Worm (Caenorhabditis elegans): Measurements from ENCODE around the gene obr-3.
A peak's percentile ranks its signal among the peaks of the same experiment; 100 is the strongest.

Gene obr-3

ce11 chrX:13790532-13790931, 19.1 kb downstream of the obr-3 start, which contains the start of gene ZK1086.3:
TSS of gene ZK1086.3 (plus strand) at chrX:13790832.
- no peak for TF ChIP-seq elt-2 (tag; optimal IDR thresholded peaks at IDR 0.05)
- TF ChIP-seq nhr-11 (tag; optimal IDR thresholded peaks at IDR 0.05), result no peak
- TF ChIP-seq xbp-1 (tag; optimal IDR thresholded peaks at IDR 0.05), result no peak
- TF ChIP-seq ets-5 (GFP tag; IDR thresholded peaks at IDR 0.05), result no peak
- TF ChIP-seq unc-62 (GFP tag; optimal IDR thresholded peaks at IDR 0.05), result no peak
- no peak for TF ChIP-seq unc-130 (tag; optimal IDR thresholded peaks at IDR 0.05)
- no peak for TF ChIP-seq sup-37 (GFP tag; optimal IDR thresholded peaks at IDR 0.05)

- no peak for TF ChIP-seq lin-39 (tag; optimal IDR thresholded peaks at IDR 0.05)
- TF ChIP-seq ama-1 (optimal IDR thresholded peaks at IDR 0.05), result no peak
- TF ChIP-seq egl-27 (tag; optimal IDR thresholded peaks at IDR 0.05), result no peak
- no peak for TF ChIP-seq hlh-17 (GFP tag; optimal IDR thresholded peaks at IDR 0.05; ENCODE audit: borderline replicate concordance)
- TF ChIP-seq snu-23 (GFP tag; optimal IDR thresholded peaks at IDR 0.05), result no peak
- no peak for TF ChIP-seq unc-98 (GFP tag; IDR thresholded peaks at IDR 0.05)
- TF ChIP-seq lir-3 (tag; optimal IDR thresholded peaks at IDR 0.05; ENCODE audit: poor library complexity), result no peak
- TF ChIP-seq pqm-1 (tag; optimal IDR thresholded peaks at IDR 0.05), result no peak
- no peak for TF ChIP-seq fos-1 (tag; optimal IDR thresholded peaks at IDR 0.05)
- no peak for TF ChIP-seq zag-1 (tag; optimal IDR thresholded peaks at IDR 0.05)
- TF ChIP-seq sptf-1 (tag; optimal IDR thresholded peaks at IDR 0.05), result no peak
- TF ChIP-seq blmp-1 (tag; optimal IDR thresholded peaks at IDR 0.05), result no peak
- no peak for TF ChIP-seq ztf-11 (tag; optimal IDR thresholded peaks at IDR 0.05)
- no peak for TF ChIP-seq nhr-237 (tag; optimal IDR thresholded peaks at IDR 0.05)
- TF ChIP-seq swsn-7 (tag; optimal IDR thresholded peaks at IDR 0.05), result no peak
These were observed 24.4 kb downstream of the obr-3 start, which contains the start of gene F55F3.4 for ce11 chrX:13785268-13785667. TSS of gene F55F3.4 (plus strand) at chrX:13785568.

ce11 chrX:13782074-13782462, 27.6 kb downstream of the obr-3 start:
- TF ChIP-seq nhr-85 (tag), result no peak
- TF ChIP-seq nhr-19 (GFP tag; conservative IDR thresholded peaks at IDR 0.05), result peak; percentile 42
- no peak for TF ChIP-seq lin-39 (tag; optimal IDR thresholded peaks at IDR 0.05)
- peak in 1 of 2 experiments; percentile 23 for TF ChIP-seq lin-35 (GFP tag; optimal IDR thresholded peaks at IDR 0.05)
- no peak for TF ChIP-seq unc-130 (tag; optimal IDR thresholded peaks at IDR 0.05)
- TF ChIP-seq efl-1 (optimal IDR thresholded peaks at IDR 0.05), result no peak
- peak in 1 of 2 experiments; percentile 89 for TF ChIP-seq efl-1 (GFP tag; optimal IDR thresholded peaks at IDR 0.05 in 1 of 2)
- peak; percentile 38 for TF ChIP-seq elt-2 (tag; optimal IDR thresholded peaks at IDR 0.05)
- TF ChIP-seq elt-3 (tag; optimal IDR thresholded peaks at IDR 0.05), result peak in 1 of 6 experiments; percentile 30
- TF ChIP-seq nhr-20 (tag; optimal IDR thresholded peaks at IDR 0.05), result peak; percentile 43
- TF ChIP-seq nhr-71 (tag; optimal IDR thresholded peaks at IDR 0.05), result peak; percentile 15
- TF ChIP-seq rnt-1 (tag; optimal IDR thresholded peaks at IDR 0.05), result peak; percentile 37
- no peak for TF ChIP-seq pqm-1 (tag; optimal IDR thresholded peaks at IDR 0.05)
- no peak for TF ChIP-seq nhr-77 (tag; optimal IDR thresholded peaks at IDR 0.05)
- peak; percentile 50 for TF ChIP-seq nhr-90 (tag; optimal IDR thresholded peaks at IDR 0.05; ENCODE audit: poor library complexity)

ce11 chrX:13781445-13782073, 28.1 kb downstream of the obr-3 start:
- peak; percentile 19 for TF ChIP-seq sup-37 (GFP tag; optimal IDR thresholded peaks at IDR 0.05)
- TF ChIP-seq lir-3 (tag; optimal IDR thresholded peaks at IDR 0.05; ENCODE audit: poor library complexity), result peak; percentile 34
- no peak for TF ChIP-seq hlh-17 (GFP tag; optimal IDR thresholded peaks at IDR 0.05; ENCODE audit: borderline replicate concordance)
- TF ChIP-seq lin-14 (GFP tag; optimal IDR thresholded peaks at IDR 0.05), result peak; percentile 32
- no peak for TF ChIP-seq nhr-84 (tag; optimal IDR thresholded peaks at IDR 0.05)
- peak; percentile 58 for TF ChIP-seq rnt-1 (tag; optimal IDR thresholded peaks at IDR 0.05)
- TF ChIP-seq tbx-2 (tag; optimal IDR thresholded peaks at IDR 0.05), result peak; percentile 32
- TF ChIP-seq C04F5.9 (tag; optimal IDR thresholded peaks at IDR 0.05), result no peak
- TF ChIP-seq nhr-19 (GFP tag; conservative IDR thresholded peaks at IDR 0.05), result peak; percentile 68
- TF ChIP-seq snu-23 (GFP tag; optimal IDR thresholded peaks at IDR 0.05), result peak; percentile 76
- no peak for TF ChIP-seq aha-1 (tag; optimal IDR thresholded peaks at IDR 0.05)
- TF ChIP-seq hpl-2 (GFP tag; optimal IDR thresholded peaks at IDR 0.05), result no peak
- TF ChIP-seq ces-1 (GFP tag; optimal IDR thresholded peaks at IDR 0.05), result no peak
- TF ChIP-seq ets-5 (GFP tag; IDR thresholded peaks at IDR 0.05), result no peak
- no peak for TF ChIP-seq unc-30 (tag; optimal IDR thresholded peaks at IDR 0.05)
- TF ChIP-seq irx-1 (tag; optimal IDR thresholded peaks at IDR 0.05), result peak; percentile 30
- TF ChIP-seq ztf-11 (tag; optimal IDR thresholded peaks at IDR 0.05), result no peak
- TF ChIP-seq nhr-85 (tag), result peak; percentile 84
- TF ChIP-seq elt-3 (tag; optimal IDR thresholded peaks at IDR 0.05), result peak in 2 of 6 experiments; percentile 21 to 46
- TF ChIP-seq fkh-10 (GFP tag; optimal IDR thresholded peaks at IDR 0.05), result no peak
- peak; percentile 39 for TF ChIP-seq xbp-1 (tag; optimal IDR thresholded peaks at IDR 0.05)
- TF ChIP-seq dsc-1 (tag; optimal IDR thresholded peaks at IDR 0.05), result peak; percentile 58
- TF ChIP-seq lin-35 (GFP tag; optimal IDR thresholded peaks at IDR 0.05), result peak in 1 of 2 experiments; percentile 13
- TF ChIP-seq pag-3 (tag; optimal IDR thresholded peaks at IDR 0.05; ENCODE audit: borderline replicate concordance, insufficient read depth), result no peak
- TF ChIP-seq swsn-7 (tag; optimal IDR thresholded peaks at IDR 0.05), result peak; percentile 41
